Worm (Caenorhabditis elegans) whole organism, early embryonic: ENCODE results near the gene nhr-183.

Experiments
- B0310.2 ChIP-seq: sonication (generic microtip); optimal IDR thresholded peaks from 2 replicates; lab custom pipeline; 2016; ENCODE audit warnings: mild to moderate bottlenecking, missing genetic modification characterization, missing compliant biosample characterization
- F13C5.2 ChIP-seq: sonication (generic microtip); optimal IDR thresholded peaks from 2 replicates; lab custom pipeline; 2017; ENCODE audit warnings: mild to moderate bottlenecking, missing genetic modification characterization, inconsistent platforms, missing compliant biosample characterization
- aly-1 ChIP-seq: sonication (generic microtip); optimal IDR thresholded peaks from 2 replicates; lab custom pipeline; 2016; ENCODE audit warnings: missing genetic modification characterization, missing compliant biosample characterization
- ama-1 ChIP-seq: fragments of 150-350 bp; optimal IDR thresholded peaks from 2 replicates; lab custom pipeline; 2014
- ceh-13 ChIP-seq: fragments of 200-800 bp; sonication (Bioruptor generic); optimal IDR thresholded peaks from 2 replicates; lab custom pipeline; 2018; ENCODE audit warnings: mild to moderate bottlenecking, missing genetic modification characterization, missing compliant biosample characterization
- ceh-36 ChIP-seq: sonication (generic microtip); optimal IDR thresholded peaks from 2 replicates; lab custom pipeline; 2016; ENCODE audit warnings: missing genetic modification characterization, inconsistent platforms, missing compliant biosample characterization
- ets-7 ChIP-seq: sonication (generic microtip); optimal IDR thresholded peaks from 2 replicates; lab custom pipeline; 2016; ENCODE audit warnings: missing genotype, missing genetic modification characterization, missing compliant biosample characterization
- flt-1 ChIP-seq: fragments of 200-800 bp; sonication (Bioruptor generic); IDR thresholded peaks from 2 replicates; pipeline ENCODE4 v1.3.6; 2022; ENCODE audit warnings: missing genetic modification characterization, missing compliant biosample characterization
- hmbx-1 ChIP-seq: sonication (generic microtip); optimal IDR thresholded peaks from 2 replicates; lab custom pipeline; 2016; ENCODE audit warnings: mild to moderate bottlenecking, missing genetic modification characterization, missing compliant biosample characterization
- hmg-4 ChIP-seq: fragments of 200-800 bp; sonication (Bioruptor generic); optimal IDR thresholded peaks from 2 replicates; lab custom pipeline; 2018; ENCODE audit warnings: mild to moderate bottlenecking, missing genetic modification characterization, missing compliant biosample characterization
- hnd-1 ChIP-seq: sonication (generic microtip); optimal IDR thresholded peaks from 2 replicates; lab custom pipeline; 2016; ENCODE audit warnings: missing genetic modification characterization, missing compliant biosample characterization
- pes-1 ChIP-seq: fragments of 200-800 bp; sonication (Bioruptor generic); IDR thresholded peaks from 2 replicates; pipeline ENCODE4 v1.3.6; 2022; ENCODE audit warnings: missing genetic modification reagents, missing genetic modification characterization, missing compliant biosample characterization
- scrt-1 ChIP-seq: fragments of 200-800 bp; sonication (Bioruptor generic); IDR thresholded peaks from 2 replicates; pipeline ENCODE4 v1.3.6; 2022; ENCODE audit warnings: missing genetic modification characterization, missing compliant biosample characterization
- sea-1 ChIP-seq: fragments of 200-800 bp; sonication (Bioruptor generic); conservative IDR thresholded peaks from 2 replicates; pipeline ENCODE4 v1.3.6; 2022; ENCODE audit warnings: missing genetic modification characterization, missing compliant biosample characterization
- tbx-11 ChIP-seq: fragments of 200-800 bp; sonication (Bioruptor generic); IDR thresholded peaks from 2 replicates; pipeline ENCODE4 v1.3.6; 2022; ENCODE audit warnings: missing genetic modification characterization, missing compliant biosample characterization
- tbx-37 ChIP-seq: fragments of 200-800 bp; sonication (Bioruptor generic); conservative IDR thresholded peaks from 2 replicates; pipeline ENCODE4 v1.3.6; 2022; ENCODE audit warnings: missing genetic modification reagents, missing genetic modification characterization, missing compliant biosample characterization
- tra-4 ChIP-seq: sonication (generic microtip); optimal IDR thresholded peaks from 2 replicates; lab custom pipeline; 2017; ENCODE audit warnings: missing genetic modification characterization, missing compliant biosample characterization

nhr-183 gene

DNA sequence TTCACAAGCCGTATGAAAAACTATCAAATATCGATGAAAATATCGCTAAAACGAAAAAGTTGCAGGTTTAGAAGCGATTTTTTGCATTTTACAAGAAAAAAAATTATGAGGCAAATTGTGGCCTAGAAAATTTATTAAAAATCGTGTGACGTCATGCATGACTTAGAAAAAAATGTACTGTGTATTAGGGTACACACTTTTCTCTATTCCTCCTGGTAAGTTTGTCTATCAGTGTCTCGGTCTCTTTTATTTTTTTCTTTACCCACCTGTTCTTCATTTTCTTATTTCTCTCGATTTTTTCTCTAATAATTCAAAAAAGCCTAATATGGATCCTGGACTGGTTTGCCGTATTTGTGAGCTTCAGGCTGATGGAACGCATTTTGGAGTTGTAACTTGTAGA lies 20.7 kb upstream of the nhr-183 start, which contains the start of gene nhr-227:
Gene nhr-227 (plus strand): TSS at position 326 of the 400 bp plus-strand sequence.
- no peak for TF ChIP-seq ama-1 (lab: Kevin White, UChicago)
- no peak for TF ChIP-seq flt-1 (GFP tag; lab: Robert Waterston, UW)
- no peak for TF ChIP-seq hnd-1 (tag; lab: Kevin White, UChicago)
- TF ChIP-seq scrt-1, result no peak
- TF ChIP-seq B0310.2 (tag; lab: Kevin White, UChicago), result no peak
- no peak for TF ChIP-seq tbx-37 (GFP tag; lab: Robert Waterston, UW)
- no peak for TF ChIP-seq sea-1 (GFP tag; lab: Robert Waterston, UW)
- TF ChIP-seq ceh-13 (GFP tag; lab: Kevin White, UChicago), result no peak
- TF ChIP-seq hmbx-1, result no peak
- no peak for TF ChIP-seq F13C5.2 (tag; lab: Kevin White, UChicago)
- no peak for TF ChIP-seq aly-1 (tag; lab: Kevin White, UChicago)
- no peak for TF ChIP-seq ets-7
- no peak for TF ChIP-seq tbx-11

DNA sequence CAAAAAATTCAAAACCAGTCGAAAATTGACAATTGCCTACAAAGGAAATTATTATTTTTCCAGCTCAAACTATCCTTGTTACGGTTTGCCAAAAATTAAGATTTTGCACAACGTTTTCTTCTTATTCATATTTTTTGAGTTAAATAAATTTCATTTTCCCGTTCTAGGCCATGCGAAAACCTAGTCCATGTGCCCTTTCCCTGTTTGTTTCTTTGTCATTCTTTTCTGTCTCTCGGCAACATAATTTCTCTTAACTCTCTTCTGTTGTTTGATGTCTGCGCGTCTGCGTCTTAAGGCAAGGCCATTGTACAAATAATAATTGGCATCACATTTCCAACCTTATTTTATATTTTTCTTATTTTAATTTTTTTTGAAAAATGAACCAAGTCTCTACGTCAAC lies 17.1 kb upstream of the nhr-183 start, which contains the start of gene nhr-228:
Gene nhr-228 (plus strand): TSS at position 261 of the 400 bp plus-strand sequence.
- no peak for TF ChIP-seq B0310.2 (tag; lab: Kevin White, UChicago)
- no peak for TF ChIP-seq hmg-4
- TF ChIP-seq sea-1 (GFP tag; lab: Robert Waterston, UW), result no peak
- TF ChIP-seq pes-1 (GFP tag; lab: Robert Waterston, UW), result no peak
- no peak for TF ChIP-seq hnd-1 (tag; lab: Kevin White, UChicago)

DNA sequence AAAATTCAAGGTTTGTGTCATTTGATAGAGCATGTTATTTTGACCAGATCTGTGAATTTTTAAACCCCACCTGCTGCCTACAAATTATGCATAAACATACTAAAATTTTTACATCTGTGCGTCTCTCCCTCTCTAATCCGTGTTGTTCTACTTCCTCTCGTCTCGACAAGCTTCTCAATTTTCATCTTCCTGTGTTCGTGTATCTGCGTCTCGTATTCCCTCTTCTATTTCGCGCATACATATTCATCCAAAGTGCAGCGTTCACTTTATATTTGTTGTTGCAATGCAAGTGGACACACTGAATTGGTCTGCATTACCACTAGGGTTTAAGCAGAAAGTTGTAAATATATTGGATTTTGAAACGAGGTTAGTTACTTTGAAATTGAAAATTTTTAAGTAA lies 14.1 kb upstream of the nhr-183 start, which contains the start of gene fbxa-137:
Gene fbxa-137 (plus strand): TSS at position 274 of the 400 bp plus-strand sequence.
- TF ChIP-seq ceh-13 (GFP tag; lab: Kevin White, UChicago) (no peak), ceh-36 (tag; lab: Kevin White, UChicago) (no peak), tra-4 (tag; lab: Kevin White, UChicago) (no peak), scrt-1 (no peak), tbx-37 (GFP tag; lab: Robert Waterston, UW) (no peak), ets-7 (no peak), flt-1 (GFP tag; lab: Robert Waterston, UW) (no peak)

DNA sequence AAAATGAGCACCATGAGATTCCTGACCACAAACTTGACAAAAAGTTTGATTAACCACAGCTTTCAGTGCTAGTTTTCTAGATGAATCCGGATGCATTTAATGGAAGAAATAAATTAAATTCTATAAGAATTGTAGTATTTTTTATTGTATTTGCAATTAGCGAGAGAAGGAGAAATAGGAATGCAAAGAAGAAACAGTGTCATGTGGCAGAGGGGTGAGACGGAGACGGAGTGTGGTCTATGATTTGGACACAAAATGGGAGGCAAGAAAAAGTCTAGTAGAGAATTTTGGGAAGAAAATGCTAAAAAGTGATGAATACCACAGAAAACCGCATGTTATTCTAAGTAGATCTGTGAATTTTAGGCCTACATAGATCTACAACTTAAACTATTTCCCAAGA lies 13.6 kb upstream of the nhr-183 start, which contains the start of gene nhr-59:
Gene nhr-59 (minus strand): TSS at position 214 of the 400 bp plus-strand sequence.
- TF ChIP-seq ceh-13 (GFP tag; lab: Kevin White, UChicago), result no peak
- no peak for TF ChIP-seq B0310.2 (tag; lab: Kevin White, UChicago)
- no peak for TF ChIP-seq sea-1 (GFP tag; lab: Robert Waterston, UW)
- no peak for TF ChIP-seq ets-7
- no peak for TF ChIP-seq ama-1 (lab: Kevin White, UChicago)
- no peak for TF ChIP-seq hmbx-1
- no peak for TF ChIP-seq aly-1 (tag; lab: Kevin White, UChicago)
- TF ChIP-seq F13C5.2 (tag; lab: Kevin White, UChicago), result no peak
- no peak for TF ChIP-seq hmg-4
- TF ChIP-seq scrt-1, result no peak
- no peak for TF ChIP-seq tra-4 (tag; lab: Kevin White, UChicago)
- TF ChIP-seq ceh-36 (tag; lab: Kevin White, UChicago), result no peak
- TF ChIP-seq hnd-1 (tag; lab: Kevin White, UChicago), result no peak
- no peak for TF ChIP-seq tbx-37 (GFP tag; lab: Robert Waterston, UW)
- TF ChIP-seq pes-1 (GFP tag; lab: Robert Waterston, UW), result no peak
- TF ChIP-seq flt-1 (GFP tag; lab: Robert Waterston, UW), result no peak
- TF ChIP-seq tbx-11, result no peak

DNA sequence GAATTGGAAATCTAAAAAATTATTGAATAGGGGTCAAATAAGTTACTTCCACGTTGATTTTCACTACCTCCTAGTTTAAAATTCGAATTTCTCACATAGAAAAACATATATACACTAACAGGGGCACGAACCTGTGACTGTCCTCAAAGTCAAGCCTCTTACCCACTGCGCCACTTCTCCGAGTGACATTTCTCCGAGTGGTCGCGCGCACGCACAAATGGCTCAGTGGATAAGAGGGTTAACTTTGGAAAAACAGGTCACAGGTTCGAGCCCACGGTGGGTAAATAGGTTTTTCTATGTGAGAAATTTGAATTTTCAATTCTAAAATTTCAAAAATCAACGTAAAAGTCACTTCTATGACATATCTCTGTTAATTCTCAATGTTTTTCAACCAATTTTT lies 12.8 kb upstream of the nhr-183 start:
- TF ChIP-seq hnd-1 (tag; lab: Kevin White, UChicago) (no peak), ama-1 (lab: Kevin White, UChicago) (no peak), flt-1 (GFP tag; lab: Robert Waterston, UW) (no peak), tbx-37 (GFP tag; lab: Robert Waterston, UW) (no peak), tra-4 (tag; lab: Kevin White, UChicago) (no peak), hmg-4 (no peak), tbx-11 (no peak), ceh-36 (tag; lab: Kevin White, UChicago) (no peak), hmbx-1 (no peak), ets-7 (no peak), ceh-13 (GFP tag; lab: Kevin White, UChicago) (no peak), sea-1 (GFP tag; lab: Robert Waterston, UW) (no peak), scrt-1 (no peak), pes-1 (GFP tag; lab: Robert Waterston, UW) (no peak)

DNA sequence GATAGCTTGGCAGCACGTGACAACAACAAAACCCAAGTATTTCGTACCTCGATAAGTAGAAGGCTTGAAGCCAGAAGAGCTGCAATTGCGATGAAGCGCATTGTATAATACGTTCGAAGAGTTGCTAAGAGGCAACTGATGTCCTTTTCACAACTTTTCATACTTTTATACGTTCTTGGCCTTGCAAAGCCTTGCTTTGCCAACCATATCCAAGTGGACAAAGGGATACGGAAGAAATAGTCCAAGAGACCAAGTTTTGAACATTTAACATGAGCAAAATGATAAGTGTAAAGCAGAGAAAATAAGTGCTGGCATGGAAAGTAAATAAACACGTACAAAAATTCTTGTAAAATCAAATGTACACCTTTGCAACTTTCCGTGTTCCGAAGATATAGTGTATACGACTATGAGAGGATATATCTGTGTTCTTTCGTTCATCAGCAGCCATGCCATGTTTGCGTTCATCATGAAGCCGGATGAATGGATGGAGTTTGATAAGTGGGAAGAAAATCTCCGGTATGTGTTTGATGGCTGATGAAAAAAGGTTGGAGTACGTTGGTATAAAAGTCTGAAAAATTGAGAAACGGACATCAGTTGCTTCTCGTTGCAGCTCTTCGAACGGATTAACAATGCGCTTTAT lies 9.9 kb upstream of the nhr-183 start, which contains the start of the genes Y5H2A.4 and abu-4:
Gene Y5H2A.4 (minus strand): TSS at position 101 of the 640 bp plus-strand sequence.
Gene abu-4 (plus strand): TSS at position 590 of the 640 bp plus-strand sequence.
- TF ChIP-seq tbx-11 (no peak), ceh-36 (tag; lab: Kevin White, UChicago) (no peak), flt-1 (GFP tag; lab: Robert Waterston, UW) (no peak), tbx-37 (GFP tag; lab: Robert Waterston, UW) (no peak), sea-1 (GFP tag; lab: Robert Waterston, UW) (no peak), aly-1 (tag; lab: Kevin White, UChicago) (no peak), B0310.2 (tag; lab: Kevin White, UChicago) (no peak), pes-1 (GFP tag; lab: Robert Waterston, UW) (no peak), scrt-1 (no peak), F13C5.2 (tag; lab: Kevin White, UChicago) (no peak), ceh-13 (GFP tag; lab: Kevin White, UChicago) (no peak), ets-7 (no peak)

DNA sequence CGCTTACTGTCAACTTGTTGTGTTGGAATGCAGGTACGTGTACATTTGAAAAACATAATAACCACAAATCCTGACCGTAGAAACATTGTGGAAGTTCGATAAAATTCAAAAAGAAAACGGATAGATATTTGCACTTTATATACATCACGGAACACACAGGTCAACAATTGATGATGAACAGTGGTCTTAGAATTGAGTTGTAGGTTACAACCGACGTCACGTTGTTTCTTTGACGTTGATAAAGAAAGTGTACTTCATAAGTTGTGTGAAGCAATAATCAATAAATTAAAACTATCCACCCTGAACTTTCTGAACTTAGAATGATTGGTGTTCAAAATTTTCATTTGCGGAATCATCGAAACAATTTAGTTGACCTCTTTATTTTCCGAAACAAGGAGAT lies 7.3 kb upstream of the nhr-183 start, which contains the start of gene Y5H2A.1:
Gene Y5H2A.1 (minus strand): TSS at position 101 of the 400 bp plus-strand sequence.
- TF ChIP-seq ceh-13 (GFP tag; lab: Kevin White, UChicago), result no peak
- TF ChIP-seq F13C5.2 (tag; lab: Kevin White, UChicago), result no peak
- TF ChIP-seq flt-1 (GFP tag; lab: Robert Waterston, UW), result no peak
- TF ChIP-seq tbx-37 (GFP tag; lab: Robert Waterston, UW), result no peak
- TF ChIP-seq tbx-11, result no peak
- TF ChIP-seq scrt-1, result no peak
- TF ChIP-seq hnd-1 (tag; lab: Kevin White, UChicago), result no peak
- no peak for TF ChIP-seq hmg-4
